Fruit fly (Drosophila melanogaster): ENCODE data around the gene PH4alphaSG1.
A peak's percentile ranks its signal among the peaks of the same experiment; 100 is the strongest.

PH4alphaSG1 gene

DNA sequence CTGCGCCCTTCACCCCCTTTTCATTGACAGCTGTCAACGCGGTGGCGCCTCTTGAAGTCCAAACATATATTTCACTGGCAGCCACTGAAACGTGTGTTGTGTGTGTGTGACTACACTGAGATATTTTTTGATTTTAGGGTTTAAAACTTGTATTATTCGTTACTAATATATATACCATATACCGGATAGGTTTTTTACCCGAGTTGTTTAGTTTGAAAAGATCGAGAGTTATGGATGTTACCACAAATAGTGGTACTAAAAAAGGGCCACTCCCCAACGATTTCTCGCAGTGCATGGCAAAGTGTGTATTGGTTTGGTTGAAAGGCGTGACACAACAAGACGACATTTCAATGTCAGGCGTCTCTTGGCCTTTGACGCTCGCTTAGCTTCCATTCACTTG is 31.0 kb upstream of the PH4alphaSG1 start (continued):
- TF ChIP-seq Atf6 (GFP tag; IDR thresholded peaks at IDR 0.05), result peak; percentile 54; the same call in 1 of the 2 replicates
- no peak for TF ChIP-seq hb (GFP tag; IDR thresholded peaks at IDR 0.05; ENCODE audit: partially characterized antibody)
- TF ChIP-seq nom (GFP tag; optimal IDR thresholded peaks at IDR 0.05), result no peak
- TF ChIP-seq ATbp (GFP tag; optimal IDR thresholded peaks at IDR 0.05), result no peak
- no peak for TF ChIP-seq Bteb2 (GFP tag; optimal IDR thresholded peaks at IDR 0.05)

dm6 chr3R:30534444-30534843 is 29.0 kb upstream of the PH4alphaSG1 start:
- no peak for TF ChIP-seq Deaf1 (tag; optimal IDR thresholded peaks at IDR 0.05)
- peak; percentile 61; the same call in 1 of the 2 replicates for TF ChIP-seq crol (GFP tag; IDR thresholded peaks at IDR 0.05)

- TF ChIP-seq Ada2b (GFP tag; IDR thresholded peaks at IDR 0.05) (0 out of 2 replicates have a peak, but pooled peaks have one; percentile 30), Doc2 (GFP tag; IDR thresholded peaks at IDR 0.05) (no peak), CG18476 (GFP tag; optimal IDR thresholded peaks at IDR 0.05) (peak; percentile 45), kay (GFP tag; optimal IDR thresholded peaks at IDR 0.05) (no peak), CG7372 (GFP tag; IDR thresholded peaks at IDR 0.05) (no peak), CG13424 (tag; optimal IDR thresholded peaks at IDR 0.05) (peak; percentile 63), nmo (GFP tag; optimal IDR thresholded peaks at IDR 0.05) (peak; percentile 72), nau (GFP tag; optimal IDR thresholded peaks at IDR 0.05) (peak; percentile 18), CG1647 (GFP tag; optimal IDR thresholded peaks at IDR 0.05) (no peak), CG2199 (GFP tag; IDR thresholded peaks at IDR 0.05) (no peak), stwl (tag; optimal IDR thresholded peaks at IDR 0.05) (no peak), CG4707 (GFP tag; optimal IDR thresholded peaks at IDR 0.05) (no peak), Stat92E (GFP tag; optimal IDR thresholded peaks at IDR 0.05) (no peak), Chrac-16 (GFP tag; optimal IDR thresholded peaks at IDR 0.05) (no peak), NC2β (GFP tag; optimal IDR thresholded peaks at IDR 0.05) (no peak), CG14965 (GFP tag; optimal IDR thresholded peaks at IDR 0.05; ENCODE audit: borderline replicate concordance) (no peak), CG16813 (GFP tag; IDR thresholded peaks at IDR 0.05; ENCODE audit: partially characterized antibody) (no peak), Opbp (GFP tag; IDR thresholded peaks at IDR 0.05; ENCODE audit: partially characterized antibody) (no peak), CG17829 (tag; optimal IDR thresholded peaks at IDR 0.05) (no peak), CG6272 (GFP tag; IDR thresholded peaks at IDR 0.05) (no peak), croc (GFP tag; conservative IDR thresholded peaks at IDR 0.05) (peak; percentile 21; the same call in 1 of the 3 replicates), TFAM (GFP tag; optimal IDR thresholded peaks at IDR 0.05) (no peak), insv (GFP tag; optimal IDR thresholded peaks at IDR 0.05) (no peak), CG9932 (GFP tag; IDR thresholded peaks at IDR 0.05) (0 out of 2 replicates have a peak, but pooled peaks have one; percentile 16), cg (GFP tag; optimal IDR thresholded peaks at IDR 0.05) (no peak), dpn (GFP tag; optimal IDR thresholded peaks at IDR 0.05) (peak in 1 of 2 experiments; percentile 52), chm (GFP tag; IDR thresholded peaks at IDR 0.05) (peak; percentile 52; the same call in 1 of the 2 replicates), sim (GFP tag; IDR thresholded peaks at IDR 0.05) (no peak), HHEX (GFP tag; optimal IDR thresholded peaks at IDR 0.05) (no peak), sob (GFP tag; IDR thresholded peaks at IDR 0.05) (peak; percentile 34; the same call in 1 of the 2 replicates), Doc3 (GFP tag; IDR thresholded peaks at IDR 0.05; ENCODE audit: partially characterized antibody) (no peak; the same call in 2 of the 3 replicates), Sox102F (GFP tag; optimal IDR thresholded peaks at IDR 0.05) (peak; percentile 57), CG4820 (GFP tag; optimal IDR thresholded peaks at IDR 0.05) (peak; percentile 43), Lhr (GFP tag; optimal IDR thresholded peaks at IDR 0.05) (no peak), CG17568 (GFP tag; optimal IDR thresholded peaks at IDR 0.05) (peak; percentile 2), CG14441 (GFP tag; IDR thresholded peaks at IDR 0.05) (0 out of 2 replicates have a peak, but pooled peaks have one; percentile 5), wdn (GFP tag; IDR thresholded peaks at IDR 0.05) (no peak), gfzf (GFP tag; optimal IDR thresholded peaks at IDR 0.05) (no peak)
Measured at dm6 chr3R:30531989-30532653, 26.7 kb upstream of the PH4alphaSG1 start, which contains the start of gene tmod. tmod (plus strand) TSS chr3R:30532607.
